Worm (Caenorhabditis elegans) whole organism, mixed stage, embryonic: ENCODE results near the gene tasp-1.

Source experiments
- blmp-1 ChIP-seq: fragments of 150-350 bp; optimal IDR thresholded peaks from 2 replicates; lab custom pipeline; 2014; ENCODE audit warnings: missing biosample characterization, missing genetic modification characterization
- ceh-39 ChIP-seq: fragments of 150-350 bp; optimal IDR thresholded peaks from 2 replicates; lab custom pipeline; 2014; ENCODE audit warnings: missing biosample characterization, missing genetic modification characterization
- elt-3 ChIP-seq: fragments of 150-350 bp; optimal IDR thresholded peaks from 2 replicates; lab custom pipeline; 2014; ENCODE audit warnings: missing biosample characterization, missing genetic modification characterization
- lin-13 ChIP-seq: fragments of 150-350 bp; optimal IDR thresholded peaks from 2 replicates; lab custom pipeline; 2014; ENCODE audit warnings: missing biosample characterization, missing genetic modification characterization
- nhr-12 ChIP-seq: fragments of 150-350 bp; optimal IDR thresholded peaks from 2 replicates; lab custom pipeline; 2014; ENCODE audit warnings: missing biosample characterization, missing genetic modification characterization
- ztf-11 ChIP-seq: fragments of 150-350 bp; optimal IDR thresholded peaks from 2 replicates; lab custom pipeline; 2014; ENCODE audit warnings: missing biosample characterization, missing genetic modification characterization

DNA sequence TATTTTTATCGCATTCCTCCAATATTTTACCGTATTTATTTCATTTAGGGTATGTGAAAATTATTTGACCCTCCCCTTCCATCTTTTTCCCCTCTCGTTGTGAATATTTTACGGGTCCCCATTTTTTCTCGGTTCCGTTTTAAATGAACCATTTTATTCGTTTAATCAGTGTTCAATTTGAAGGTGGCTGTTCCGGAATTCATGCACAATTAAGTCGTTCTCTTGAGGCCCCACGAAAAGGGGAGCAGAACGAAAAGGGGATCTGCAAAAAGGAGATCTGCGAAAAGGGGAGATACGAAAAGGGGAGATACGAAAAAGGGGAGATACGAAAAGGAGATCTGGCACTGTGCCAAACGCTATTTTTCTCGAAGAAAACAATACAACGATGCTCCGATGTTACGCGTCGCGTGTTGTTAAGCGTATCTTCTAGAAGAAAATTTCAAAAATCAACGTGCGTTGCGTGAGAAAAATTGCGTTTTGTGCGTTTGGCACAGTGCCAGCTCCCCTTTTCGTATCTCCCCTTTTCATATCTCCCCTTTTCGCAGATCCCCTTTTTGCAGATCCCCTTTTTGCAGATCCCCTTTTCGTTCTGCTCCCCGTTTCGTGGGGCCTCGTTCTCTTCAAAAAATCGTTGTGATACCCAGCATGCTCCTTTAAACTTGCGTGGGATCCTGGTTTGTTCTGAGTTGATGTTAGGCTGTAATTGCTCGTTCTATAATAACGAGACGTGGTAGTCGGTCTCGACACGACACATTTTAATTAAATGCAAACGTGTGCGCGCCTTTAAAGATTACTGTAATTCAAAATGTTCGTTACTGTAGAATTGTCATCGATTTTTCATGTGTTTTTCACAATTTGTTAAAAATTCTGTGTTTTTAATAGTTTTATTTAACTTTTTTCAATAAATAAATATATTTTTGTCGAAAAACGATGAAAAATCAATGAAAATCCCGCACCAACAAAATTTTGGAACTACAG, 52.0 kb downstream of the tasp-1 start:
- TF ChIP-seq nhr-12 (no peak), elt-3 (tag; lab: Kevin White, UChicago) (no peak), blmp-1 (tag; lab: Kevin White, UChicago) (no peak), ceh-39 (no peak), lin-13 (no peak), ztf-11 (tag; lab: Kevin White, UChicago) (no peak)
